Worm (Caenorhabditis elegans) whole organism, L4/young adult: ENCODE measurements around the gene col-73.
"Not testable (repeated sequence)": the region's sequence is repeated elsewhere in the genome, so short reads cannot be mapped to it uniquely, and the experiment has no call there.

Source experiments
- W03F9.2 ChIP-seq: fragments of 150-350 bp; optimal IDR thresholded peaks from 2 replicates; lab custom pipeline; 2014; ENCODE audit warnings: missing biosample characterization, missing genetic modification characterization
- dao-5 ChIP-seq: sonication (generic microtip); optimal IDR thresholded peaks from 2 replicates; lab custom pipeline; 2016; ENCODE audit warnings: missing genotype, missing genetic modification characterization, moderate library complexity, missing compliant biosample characterization
- him-1 ChIP-seq: sonication (generic microtip); optimal IDR thresholded peaks from 2 replicates; lab custom pipeline; 2016; ENCODE audit warnings: missing genotype, missing genetic modification reagents, missing genetic modification characterization, missing compliant biosample characterization

The col-73 gene

DNA sequence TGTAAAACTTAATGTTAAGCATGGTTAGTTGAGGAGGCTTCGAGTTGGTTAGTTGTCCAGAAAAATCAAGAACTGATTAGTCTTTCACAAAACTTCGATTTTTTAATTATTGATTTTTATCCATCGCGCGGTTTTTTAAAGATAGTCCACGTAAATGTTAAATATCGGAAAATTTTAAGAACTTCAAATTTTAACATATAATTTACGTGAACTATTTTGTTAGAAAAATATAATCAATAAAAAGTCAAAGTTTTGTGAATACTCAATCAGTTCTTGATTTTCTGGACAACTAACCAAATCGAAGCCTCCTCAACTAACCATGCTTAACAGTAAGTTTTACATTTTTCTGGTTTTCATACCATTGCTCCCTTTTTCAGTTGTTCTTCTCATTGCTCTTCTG lies 38.2 kb downstream of the col-73 start, which contains the start of the genes C33F10.11 and C33F10.1:
Gene C33F10.11 (minus strand): TSS at position 101 of the 400 bp plus-strand sequence.
Gene C33F10.1 (plus strand): TSS at position 263 of the 400 bp plus-strand sequence.
- TF ChIP-seq W03F9.2 (no peak), him-1 (tag; lab: Kevin White, UChicago) (no peak)

DNA sequence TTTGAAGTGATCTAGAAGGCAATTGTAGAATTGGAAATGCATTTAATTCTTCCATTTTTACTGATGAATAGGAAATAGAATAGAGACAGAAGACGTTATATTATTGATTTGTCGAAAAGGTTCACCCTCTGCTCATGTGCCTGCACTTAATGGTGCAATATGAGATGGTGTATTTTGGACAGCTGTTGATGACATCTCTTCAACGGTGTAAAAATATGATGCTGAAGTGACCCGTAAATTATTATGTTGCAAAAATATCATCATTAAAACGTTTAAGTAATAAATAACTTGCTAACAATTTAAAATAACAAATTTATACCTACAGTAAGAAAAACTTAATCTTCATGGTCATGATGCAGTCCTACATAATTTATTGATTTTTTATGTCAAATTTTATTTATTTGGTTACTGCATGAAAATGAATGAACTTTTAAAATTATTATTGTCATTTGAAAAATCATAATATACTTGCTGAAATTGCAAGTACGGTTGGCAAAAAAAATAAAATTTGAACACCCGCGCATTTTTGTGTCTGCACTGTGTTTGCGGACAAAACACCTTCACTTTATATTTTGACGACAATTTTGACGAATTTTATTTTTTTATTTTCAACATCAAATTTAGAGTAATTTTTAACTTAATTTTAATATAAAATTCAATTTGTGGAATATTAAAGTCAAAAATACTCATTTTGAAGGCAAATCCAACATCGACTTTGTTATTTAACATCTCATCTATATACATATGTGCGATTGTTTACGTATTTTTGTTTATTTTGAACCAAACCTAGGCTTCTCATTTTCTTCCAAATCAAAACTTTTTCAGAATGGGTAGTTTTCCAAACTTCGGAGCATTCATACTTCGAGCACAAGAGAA lies 45.0 kb downstream of the col-73 start, which contains the start of the genes fbxb-88 and tbck-1:
Gene fbxb-88 (minus strand): TSS at position 151 of the 876 bp plus-strand sequence.
Gene tbck-1 (plus strand): TSS at position 826 of the 876 bp plus-strand sequence.
- TF ChIP-seq W03F9.2 = peak; percentile 35
- no peak for TF ChIP-seq him-1 (tag; lab: Kevin White, UChicago)
- no peak for TF ChIP-seq dao-5 (tag; lab: Kevin White, UChicago)

DNA sequence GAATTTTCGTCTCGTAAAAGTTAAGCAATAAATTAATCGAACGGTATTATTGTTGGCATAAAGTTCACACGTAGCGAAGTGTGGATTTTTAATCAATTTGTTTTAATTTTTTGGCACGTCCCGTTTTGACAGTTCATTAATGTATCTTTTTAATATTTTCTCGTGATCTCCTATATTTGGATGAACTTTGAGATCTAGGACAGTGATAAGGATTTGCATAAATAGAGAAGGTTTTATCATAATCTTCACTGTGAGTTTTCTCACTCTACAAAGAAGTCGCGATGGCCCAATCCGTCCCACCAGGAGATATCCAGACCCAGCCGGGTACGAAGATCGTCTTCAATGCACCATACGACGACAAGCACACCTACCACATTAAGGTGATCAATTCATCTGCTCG lies 47.8 kb downstream of the col-73 start, which contains the start of the genes C33F10.8 and msp-40:
Gene C33F10.8 (minus strand): TSS at position 101 of the 400 bp plus-strand sequence.
Gene msp-40 (plus strand): TSS at position 282 of the 400 bp plus-strand sequence.
- TF ChIP-seq him-1 (tag; lab: Kevin White, UChicago); dao-5 (tag; lab: Kevin White, UChicago); W03F9.2: not testable (repeated sequence)

DNA sequence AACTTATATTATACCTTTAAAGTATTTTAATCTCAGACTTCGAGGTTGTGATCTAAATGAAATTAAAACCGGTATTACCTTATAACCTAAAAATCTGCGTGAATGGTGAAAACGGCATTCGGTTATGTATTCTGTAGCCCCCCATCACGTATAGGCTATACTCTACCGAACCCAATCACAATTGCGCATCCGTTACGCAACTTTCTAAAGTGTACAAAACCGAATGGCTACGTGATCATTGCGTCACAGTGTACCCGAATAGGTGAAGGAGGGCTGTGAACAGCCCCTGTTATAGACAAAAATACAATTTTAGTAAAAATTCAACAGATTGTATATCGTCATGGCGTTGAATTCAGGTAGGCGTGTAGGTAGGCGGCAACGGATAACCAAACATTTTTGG lies 50.3 kb downstream of the col-73 start:
- TF ChIP-seq W03F9.2 (no peak), dao-5 (tag; lab: Kevin White, UChicago) (no peak), him-1 (tag; lab: Kevin White, UChicago) (no peak)
